Fruit fly (Drosophila melanogaster): ENCODE data around the gene RhoGAP16F.

RhoGAP16F gene

DNA sequence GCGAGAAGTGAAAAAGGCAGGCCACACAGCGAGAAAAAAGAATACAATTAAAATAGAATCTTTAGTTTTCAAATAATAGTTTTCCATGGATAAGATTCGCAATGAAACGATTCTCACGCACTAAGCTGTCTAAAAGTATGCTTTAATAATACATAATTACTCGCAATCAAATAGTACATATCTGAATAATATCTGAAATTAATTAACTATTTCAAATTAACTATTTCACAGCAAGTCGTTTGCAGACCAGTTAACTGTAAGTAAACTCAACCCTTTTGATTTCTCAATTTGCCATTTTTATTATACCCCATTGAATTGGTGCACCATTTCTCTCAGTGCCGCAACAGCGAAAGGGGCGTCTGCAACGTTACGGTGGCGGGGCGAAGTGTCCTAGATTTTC, 32.6 kb downstream of the RhoGAP16F start (continued):
- peak; percentile 31 for TF ChIP-seq CG13424 (tag; optimal IDR thresholded peaks at IDR 0.05)
- 0 out of 3 replicates have a peak, but pooled peaks have one; percentile 36 for TF ChIP-seq dysf (GFP tag; IDR thresholded peaks at IDR 0.05)
- peak; percentile 26 for TF ChIP-seq Hr3 (GFP tag; optimal IDR thresholded peaks at IDR 0.05)
- TF ChIP-seq tio (GFP tag; optimal IDR thresholded peaks at IDR 0.05) = peak; percentile 35
- TF ChIP-seq nmo (GFP tag; optimal IDR thresholded peaks at IDR 0.05) = peak; percentile 51
- peak; percentile 14 for TF ChIP-seq CG6765 (GFP tag; optimal IDR thresholded peaks at IDR 0.05)
- TF ChIP-seq CG17829 (tag; optimal IDR thresholded peaks at IDR 0.05) = no peak
- TF ChIP-seq CG18011 (GFP tag; optimal IDR thresholded peaks at IDR 0.05) = no peak
- peak; percentile 25 for TF ChIP-seq HHEX (GFP tag; optimal IDR thresholded peaks at IDR 0.05)
- TF ChIP-seq CG30403 (GFP tag; optimal IDR thresholded peaks at IDR 0.05) = peak; percentile 38
- TF ChIP-seq CG34376 (GFP tag; optimal IDR thresholded peaks at IDR 0.05) = peak; percentile 56
- TF ChIP-seq CG2678 (tag; optimal IDR thresholded peaks at IDR 0.05) = peak; percentile 62
- TF ChIP-seq CG12659 (GFP tag; optimal IDR thresholded peaks at IDR 0.05) = peak; percentile 25
- TF ChIP-seq CG1647 (GFP tag; optimal IDR thresholded peaks at IDR 0.05) = no peak
- TF ChIP-seq CG7357 (GFP tag; IDR thresholded peaks at IDR 0.05) = 0 out of 3 replicates have a peak, but pooled peaks have one; percentile 10
- TF ChIP-seq fd64A (GFP tag; optimal IDR thresholded peaks at IDR 0.05) = no peak
- no peak for TF ChIP-seq MBD-R2 (GFP tag; IDR thresholded peaks at IDR 0.05)
- peak; percentile 36 for TF ChIP-seq CG15011 (GFP tag; optimal IDR thresholded peaks at IDR 0.05)
- TF ChIP-seq phol (tag; optimal IDR thresholded peaks at IDR 0.05) = peak; percentile 31
- peak; percentile 42 for TF ChIP-seq CG15269 (tag; optimal IDR thresholded peaks at IDR 0.05)
- TF ChIP-seq mam (GFP tag; optimal IDR thresholded peaks at IDR 0.05) = peak; percentile 3
- peak; percentile 4 for TF ChIP-seq Max (GFP tag; optimal IDR thresholded peaks at IDR 0.05)
- peak in 1 of 2 experiments; percentile 42 for TF ChIP-seq Hr51 (GFP tag; optimal IDR thresholded peaks at IDR 0.05)
- TF ChIP-seq Sox102F (GFP tag; optimal IDR thresholded peaks at IDR 0.05) = peak; percentile 21
- no peak for TF ChIP-seq sens-2 (GFP tag; IDR thresholded peaks at IDR 0.05)
- peak in 1 of 2 experiments; percentile 16 for TF ChIP-seq eve (GFP tag; optimal IDR thresholded peaks at IDR 0.05)
- peak; percentile 35 for TF ChIP-seq caup (GFP tag; optimal IDR thresholded peaks at IDR 0.05; ENCODE audit: severe bottlenecking)
- peak; percentile 34; the same call in 1 of the 3 replicates for TF ChIP-seq row (GFP tag; IDR thresholded peaks at IDR 0.05)
- peak; percentile 10 for TF ChIP-seq CG13775 (GFP tag; optimal IDR thresholded peaks at IDR 0.05)
- TF ChIP-seq D19A (tag; optimal IDR thresholded peaks at IDR 0.05) = no peak
- TF ChIP-seq CG7839 (tag; optimal IDR thresholded peaks at IDR 0.05) = peak; percentile 55
- TF ChIP-seq CG10209 (GFP tag; optimal IDR thresholded peaks at IDR 0.05) = peak; percentile 7
- TF ChIP-seq E2f2 (GFP tag; IDR thresholded peaks at IDR 0.05) = no peak
- TF ChIP-seq dpn (GFP tag; optimal IDR thresholded peaks at IDR 0.05) = peak in 1 of 2 experiments; percentile 16
- no peak for TF ChIP-seq h (optimal IDR thresholded peaks at IDR 0.05)
- TF ChIP-seq Oli (tag; optimal IDR thresholded peaks at IDR 0.05) = peak; percentile 28
- peak; percentile 37 for TF ChIP-seq CG6854 (GFP tag; optimal IDR thresholded peaks at IDR 0.05)
- peak; percentile 58 for TF ChIP-seq CG3281 (GFP tag; optimal IDR thresholded peaks at IDR 0.05)
- TF ChIP-seq Med (GFP tag) = peak; percentile 64
- peak; percentile 66 for TF ChIP-seq lab (GFP tag; optimal IDR thresholded peaks at IDR 0.05)
- peak; percentile 33 for TF ChIP-seq CG10147 (GFP tag; optimal IDR thresholded peaks at IDR 0.05)
- peak; percentile 58 for TF ChIP-seq gem (tag; optimal IDR thresholded peaks at IDR 0.05)
- TF ChIP-seq lmd (GFP tag; IDR thresholded peaks at IDR 0.05) = peak; percentile 24; the same call in 1 of the 2 replicates
- TF ChIP-seq CG13296 (GFP tag; optimal IDR thresholded peaks at IDR 0.05) = peak; percentile 46
- TF ChIP-seq prd (optimal IDR thresholded peaks at IDR 0.05) = no peak
- TF ChIP-seq prd (GFP tag; IDR thresholded peaks at IDR 0.05) = peak; percentile 37; the same call in 2 of the 3 replicates
- peak; percentile 33 for TF ChIP-seq CG12391 (tag; optimal IDR thresholded peaks at IDR 0.05)
- TF ChIP-seq CG4617 (GFP tag; optimal IDR thresholded peaks at IDR 0.05; ENCODE audit: borderline replicate concordance) = no peak
- TF ChIP-seq cwo (GFP tag; optimal IDR thresholded peaks at IDR 0.05) = peak; percentile 33
- TF ChIP-seq slou (GFP tag; optimal IDR thresholded peaks at IDR 0.05) = no peak

Measured in whole organism, embryonic.